Fruit fly (Drosophila melanogaster) whole organism, pupa: ENCODE data around the gene CG17919.

Experiments used
- CG12605 ChIP-seq: fragments of 200-800 bp; sonication (Bioruptor generic); IDR thresholded peaks from 2 replicates; pipeline ENCODE4 v1.3.6; 2022; ENCODE audit warnings: missing biosample characterization, missing genetic modification characterization
- CG14655 ChIP-seq: fragments of 200-800 bp; sonication (Bioruptor generic); optimal IDR thresholded peaks from 3 replicates; lab custom pipeline; 2017; ENCODE audit warnings: mild to moderate bottlenecking, missing biosample characterization, missing genetic modification reagents, missing genetic modification characterization
- CG34367 ChIP-seq: fragments of 200-800 bp; sonication (Bioruptor generic); optimal IDR thresholded peaks from 2 replicates; lab custom pipeline; 2018; ENCODE audit warnings: missing biosample characterization, mild to moderate bottlenecking, missing genetic modification characterization
- CG4496 ChIP-seq: fragments of 200-800 bp; sonication (Bioruptor generic); IDR thresholded peaks from 3 replicates; pipeline ENCODE4 v1.3.6; 2022; ENCODE audit warnings: missing biosample characterization, missing genetic modification characterization
- CG8301 ChIP-seq: fragments of 200-800 bp; sonication (Bioruptor generic); optimal IDR thresholded peaks from 2 replicates; lab custom pipeline; 2018; ENCODE audit warnings: missing biosample characterization, mild to moderate bottlenecking, missing genetic modification characterization
- EcR ChIP-seq: fragments of 200-800 bp; sonication (Bioruptor generic); optimal IDR thresholded peaks from 3 replicates; lab custom pipeline; 2019; ENCODE audit warnings: missing biosample characterization, missing genetic modification characterization, mild to moderate bottlenecking, moderate library complexity, missing genetic modification reagents
- Pif1A ChIP-seq: fragments of 200-800 bp; sonication (Bioruptor generic); optimal IDR thresholded peaks from 3 replicates; lab custom pipeline; 2016; ENCODE audit warnings: missing biosample characterization, missing genetic modification characterization
- Snoo ChIP-seq: fragments of 200-800 bp; sonication (Bioruptor generic); optimal IDR thresholded peaks from 3 replicates; lab custom pipeline; 2017; ENCODE audit warnings: missing biosample characterization, mild to moderate bottlenecking, missing genetic modification characterization, inconsistent platforms
- gl ChIP-seq: fragments of 200-800 bp; sonication (Bioruptor generic); optimal IDR thresholded peaks from 2 replicates; lab custom pipeline; 2018; ENCODE audit warnings: missing biosample characterization, mild to moderate bottlenecking, missing genetic modification characterization

DNA sequence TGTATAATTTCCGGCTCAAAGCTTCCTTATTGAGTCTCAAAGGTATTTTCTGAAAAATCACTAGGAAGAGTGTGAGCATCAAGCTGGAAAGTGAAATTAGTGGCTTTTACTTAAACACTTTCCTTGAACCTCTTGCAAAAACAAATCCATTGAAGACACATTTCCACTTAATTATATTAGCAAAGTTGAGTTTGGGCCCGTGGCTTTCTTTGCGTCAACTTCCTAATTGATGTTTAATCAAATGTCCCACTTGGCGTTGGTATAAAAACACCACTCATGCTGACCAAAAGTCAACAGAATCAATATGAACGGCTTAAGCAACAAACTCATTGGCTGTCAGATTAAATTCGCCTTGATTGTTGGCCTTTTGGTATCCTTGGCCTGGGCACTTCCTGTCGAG is 40.1 kb upstream of the CG17919 start, which contains the start of gene CG46396:
- TF ChIP-seq CG14655 (GFP tag; lab: Kevin White, UChicago) (no peak), CG4496 (GFP tag; lab: Robert Waterston, UW) (no peak), Snoo (tag; lab: Kevin White, UChicago) (no peak), CG12605 (no peak), CG34367 (tag; lab: Kevin White, UChicago) (no peak), CG8301 (tag; lab: Kevin White, UChicago) (no peak), EcR (GFP tag; lab: Kevin White, UChicago) (no peak), gl (no peak), Pif1A (GFP tag; lab: Kevin White, UChicago) (no peak)
